Fruit fly (Drosophila melanogaster): ENCODE data around the gene CG33688.

CG33688 gene

dm6 chr3L:16165356-16166168 lies 33.5 kb upstream of the CG33688 start (continued):
- peak; percentile 73 for TF ChIP-seq al (GFP tag; IDR thresholded peaks at IDR 0.05)
- peak; percentile 54 to 67 for TF ChIP-seq Pdp1 (GFP tag; optimal IDR thresholded peaks at IDR 0.05)
- TF ChIP-seq gcm2 (GFP tag; optimal IDR thresholded peaks at IDR 0.05): no peak
- TF ChIP-seq dpn (GFP tag; optimal IDR thresholded peaks at IDR 0.05): peak; percentile 44 to 60
- peak; percentile 39 for TF ChIP-seq Chrac-16 (GFP tag; optimal IDR thresholded peaks at IDR 0.05)
- TF ChIP-seq CG12769 (tag; optimal IDR thresholded peaks at IDR 0.05): peak; percentile 29
- TF ChIP-seq Max (GFP tag; optimal IDR thresholded peaks at IDR 0.05): peak; percentile 0
- TF ChIP-seq CG14667 (GFP tag; IDR thresholded peaks at IDR 0.05): no peak
- TF ChIP-seq CG8290 (GFP tag; optimal IDR thresholded peaks at IDR 0.05): no peak
- no peak for TF ChIP-seq CG8290 (tag; optimal IDR thresholded peaks at IDR 0.05)
- peak; percentile 65 for TF ChIP-seq mam (GFP tag; optimal IDR thresholded peaks at IDR 0.05)
- TF ChIP-seq Usf (GFP tag; optimal IDR thresholded peaks at IDR 0.05): peak; percentile 65
- peak; percentile 52 for TF ChIP-seq dmrt99B (tag; optimal IDR thresholded peaks at IDR 0.05)
- peak; percentile 22 for TF ChIP-seq tx (GFP tag; optimal IDR thresholded peaks at IDR 0.05)
- TF ChIP-seq CG1792 (GFP tag; optimal IDR thresholded peaks at IDR 0.05): peak; percentile 15
- TF ChIP-seq phol (tag; optimal IDR thresholded peaks at IDR 0.05): peak; percentile 15
- peak; percentile 42 for TF ChIP-seq org-1 (GFP tag; optimal IDR thresholded peaks at IDR 0.05)
- TF ChIP-seq CG2129 (GFP tag; IDR thresholded peaks at IDR 0.05; ENCODE audit: partially characterized antibody): no peak
- TF ChIP-seq HLH4C (GFP tag; IDR thresholded peaks at IDR 0.05; ENCODE audit: partially characterized antibody): no peak
- TF ChIP-seq CG12391 (tag; optimal IDR thresholded peaks at IDR 0.05): peak; percentile 25
- TF ChIP-seq CG9609 (GFP tag; optimal IDR thresholded peaks at IDR 0.05): peak; percentile 17
- peak; percentile 71 for TF ChIP-seq CG7786 (GFP tag; optimal IDR thresholded peaks at IDR 0.05)
- no peak for TF ChIP-seq MESR4 (GFP tag; optimal IDR thresholded peaks at IDR 0.05)
- no peak for TF ChIP-seq CG15073 (GFP tag; optimal IDR thresholded peaks at IDR 0.05)
- TF ChIP-seq CG10147 (GFP tag; optimal IDR thresholded peaks at IDR 0.05): peak; percentile 68
- TF ChIP-seq CG10565 (GFP tag; optimal IDR thresholded peaks at IDR 0.05): no peak
- no peak for TF ChIP-seq HLHmδ (GFP tag; optimal IDR thresholded peaks at IDR 0.05)
- TF ChIP-seq CG2875 (GFP tag; optimal IDR thresholded peaks at IDR 0.05): no peak
- peak; percentile 90 for TF ChIP-seq D19B (GFP tag; optimal IDR thresholded peaks at IDR 0.05)
- TF ChIP-seq unc-4 (GFP tag; IDR thresholded peaks at IDR 0.05; ENCODE audit: partially characterized antibody): no peak
- TF ChIP-seq sd (tag; optimal IDR thresholded peaks at IDR 0.05): peak; percentile 40
- no peak for TF ChIP-seq wdn (GFP tag; IDR thresholded peaks at IDR 0.05)
- TF ChIP-seq Meics (GFP tag; optimal IDR thresholded peaks at IDR 0.05): peak; percentile 37
- peak; percentile 32 for TF ChIP-seq CG7556 (GFP tag; optimal IDR thresholded peaks at IDR 0.05)
- no peak for TF ChIP-seq pita (GFP tag; optimal IDR thresholded peaks at IDR 0.05)
- no peak for TF ChIP-seq CG12299 (tag; optimal IDR thresholded peaks at IDR 0.05)
- TF ChIP-seq YL-1 (GFP tag; optimal IDR thresholded peaks at IDR 0.05): no peak
- peak; percentile 49 for TF ChIP-seq CG3281 (GFP tag; optimal IDR thresholded peaks at IDR 0.05)
- no peak for TF ChIP-seq mirr (GFP tag; optimal IDR thresholded peaks at IDR 0.05)
- peak; percentile 66; the same call in 1 of the 2 replicates for TF ChIP-seq Rfx (GFP tag; IDR thresholded peaks at IDR 0.05)
- TF ChIP-seq CG11504 (tag; optimal IDR thresholded peaks at IDR 0.05): peak; percentile 57
- peak; percentile 28 for TF ChIP-seq CG18476 (GFP tag; optimal IDR thresholded peaks at IDR 0.05)
- TF ChIP-seq Hr51 (GFP tag; optimal IDR thresholded peaks at IDR 0.05): peak in 1 of 2 experiments; percentile 61
- 0 out of 2 replicates have a peak, but pooled peaks have one; percentile 21 for TF ChIP-seq ranshi (GFP tag; IDR thresholded peaks at IDR 0.05)
- peak; percentile 21 for TF ChIP-seq fd3F (GFP tag; optimal IDR thresholded peaks at IDR 0.05)
- TF ChIP-seq jumu (GFP tag; optimal IDR thresholded peaks at IDR 0.05): peak; percentile 5
- peak; percentile 29 for TF ChIP-seq Hr3 (GFP tag; optimal IDR thresholded peaks at IDR 0.05)
- TF ChIP-seq Hr78 (GFP tag; optimal IDR thresholded peaks at IDR 0.05): no peak

All from whole organism, embryonic.